Worm (Caenorhabditis elegans): ENCODE results near the gene ttx-3.

- TF ChIP-seq ama-1 (optimal IDR thresholded peaks at IDR 0.05) (no peak), odd-2 (tag; optimal IDR thresholded peaks at IDR 0.05) (no peak), pha-4 (tag; optimal IDR thresholded peaks at IDR 0.05) (no peak), syd-9 (tag; optimal IDR thresholded peaks at IDR 0.05) (no peak), unc-55 (GFP tag; optimal IDR thresholded peaks at IDR 0.05) (no peak), dmd-4 (tag; optimal IDR thresholded peaks at IDR 0.05; ENCODE audit: borderline replicate concordance) (no peak), elt-4 (tag; optimal IDR thresholded peaks at IDR 0.05) (no peak), C08G9.2 (tag; optimal IDR thresholded peaks at IDR 0.05) (no peak), dve-1 (tag; optimal IDR thresholded peaks at IDR 0.05) (no peak), unc-3 (GFP tag; conservative IDR thresholded peaks at IDR 0.05) (no peak), unc-3 (tag; optimal IDR thresholded peaks at IDR 0.05) (no peak), hlh-30 (tag; optimal IDR thresholded peaks at IDR 0.05; ENCODE audit: insufficient read depth) (no peak), fkh-10 (GFP tag; optimal IDR thresholded peaks at IDR 0.05) (no peak), nhr-11 (tag; optimal IDR thresholded peaks at IDR 0.05) (no peak)
Measured at ce11 chrX:11752289-11752688, 16.9 kb downstream of the ttx-3 start.

Measured in whole organism, late embryonic.